Worm (Caenorhabditis elegans) whole organism, L2 larva: ENCODE measurements around the gene col-93.

ENCODE experiments used
- ama-1 ChIP-seq: fragments of 150-350 bp; optimal IDR thresholded peaks from 2 replicates; lab custom pipeline; 2018; ENCODE audit warnings: inconsistent platforms
- blmp-1 ChIP-seq: sonication (generic microtip); optimal IDR thresholded peaks from 2 replicates; lab custom pipeline; 2017; ENCODE audit warnings: missing genetic modification characterization, mild to moderate bottlenecking, missing compliant biosample characterization, antibody characterized with exemption, moderate library complexity; ENCODE audit not compliant: insufficient read depth
- elt-1 ChIP-seq: fragments of 150-350 bp; optimal IDR thresholded peaks from 2 replicates; lab custom pipeline; 2014; ENCODE audit warnings: missing biosample characterization, missing genetic modification characterization
- nhr-21 ChIP-seq: fragments of 150-350 bp; optimal IDR thresholded peaks from 2 replicates; lab custom pipeline; 2014; ENCODE audit warnings: missing biosample characterization, missing genetic modification characterization
- sem-4 ChIP-seq: fragments of 150-350 bp; optimal IDR thresholded peaks from 2 replicates; lab custom pipeline; 2014; ENCODE audit warnings: missing biosample characterization, missing genetic modification reagents, missing genetic modification characterization

ce11 chrIII:11012264-11012663 is 26.9 kb upstream of the col-93 start, which contains the start of gene kvs-4:
- TF ChIP-seq nhr-21 (tag; lab: Kevin White, UChicago) = no peak
- TF ChIP-seq blmp-1 (tag; lab: Kevin White, UChicago) = no peak
- no peak for TF ChIP-seq sem-4
- TF ChIP-seq elt-1 (tag; lab: Kevin White, UChicago) = no peak
- no peak for TF ChIP-seq ama-1 (lab: Kevin White, UChicago)
